Worm (Caenorhabditis elegans) whole organism, L4/young adult: ENCODE data around the gene M163.11.

Experiments
- W03F9.2 ChIP-seq: fragments of 150-350 bp; optimal IDR thresholded peaks from 2 replicates; lab custom pipeline; 2014; ENCODE audit warnings: missing biosample characterization, missing genetic modification characterization
- dao-5 ChIP-seq: sonication (generic microtip); optimal IDR thresholded peaks from 2 replicates; lab custom pipeline; 2016; ENCODE audit warnings: missing genotype, missing genetic modification characterization, moderate library complexity, missing compliant biosample characterization
- him-1 ChIP-seq: sonication (generic microtip); optimal IDR thresholded peaks from 2 replicates; lab custom pipeline; 2016; ENCODE audit warnings: missing genotype, missing genetic modification reagents, missing genetic modification characterization, missing compliant biosample characterization

ce11 chrX:14476625-14477257 is 2.4 kb upstream of the M163.11 start:
- TF ChIP-seq him-1 (tag; lab: Kevin White, UChicago) = no peak
- TF ChIP-seq W03F9.2 = peak; percentile 20
- peak; percentile 4 for TF ChIP-seq dao-5
